Fruit fly (Drosophila melanogaster) whole organism, embryonic: Measurements from ENCODE around the gene sad.

ENCODE experiments used
- Blimp-1 ChIP-seq: fragments of 200-800 bp; sonication (Bioruptor generic); optimal IDR thresholded peaks from 3 replicates; lab custom pipeline; 2018; ENCODE audit warnings: missing biosample characterization, missing genetic modification characterization, mild to moderate bottlenecking, moderate library complexity, missing genetic modification reagents
- CG10654 ChIP-seq: fragments of 200-800 bp; sonication (Bioruptor generic); optimal IDR thresholded peaks from 2 replicates; lab custom pipeline; 2016; ENCODE audit warnings: missing biosample characterization, missing genetic modification characterization
- CG12659 ChIP-seq: fragments of 200-800 bp; sonication (Bioruptor generic); optimal IDR thresholded peaks from 3 replicates; lab custom pipeline; 2017; ENCODE audit warnings: mild to moderate bottlenecking, missing biosample characterization, missing genetic modification reagents, missing genetic modification characterization
- CG13123 ChIP-seq: fragments of 200-800 bp; sonication (Bioruptor generic); optimal IDR thresholded peaks from 2 replicates; lab custom pipeline; 2016; ENCODE audit warnings: missing biosample characterization, missing genetic modification characterization
- CG13624 ChIP-seq: fragments of 200-800 bp; sonication (Bioruptor generic); optimal IDR thresholded peaks from 2 replicates; lab custom pipeline; 2016; ENCODE audit warnings: missing biosample characterization, missing genetic modification characterization
- CG13775 ChIP-seq: fragments of 200-800 bp; sonication (Bioruptor generic); optimal IDR thresholded peaks from 3 replicates; lab custom pipeline; 2017; ENCODE audit warnings: missing biosample characterization, mild to moderate bottlenecking, missing genetic modification characterization
- CG15011 ChIP-seq: fragments of 200-800 bp; sonication (Bioruptor generic); optimal IDR thresholded peaks from 3 replicates; lab custom pipeline; 2018; ENCODE audit warnings: missing biosample characterization, mild to moderate bottlenecking, missing genetic modification characterization
- CG17802 ChIP-seq: fragments of 200-800 bp; sonication (Bioruptor generic); optimal IDR thresholded peaks from 2 replicates; lab custom pipeline; 2018; ENCODE audit warnings: missing biosample characterization, mild to moderate bottlenecking, missing genetic modification characterization, moderate library complexity
- CG1832 ChIP-seq: fragments of 200-800 bp; sonication (Bioruptor generic); optimal IDR thresholded peaks from 2 replicates; lab custom pipeline; 2017; ENCODE audit warnings: missing biosample characterization, mild to moderate bottlenecking, missing genetic modification characterization, inconsistent platforms
- CG2129 ChIP-seq: fragments of 200-800 bp; sonication (Bioruptor generic); IDR thresholded peaks from 2 replicates; pipeline ENCODE4 v1.3.6; 2022; ENCODE audit warnings: missing biosample characterization, missing genetic modification characterization; ENCODE audit not compliant: partially characterized antibody
- CG6791 ChIP-seq: fragments of 200-800 bp; sonication (Bioruptor generic); IDR thresholded peaks from 3 replicates; pipeline ENCODE4 v1.3.6; 2022; ENCODE audit warnings: missing biosample characterization, missing genetic modification characterization; ENCODE audit not compliant: partially characterized antibody
- CG7963 ChIP-seq: fragments of 200-800 bp; sonication (Bioruptor generic); IDR thresholded peaks from 3 replicates; pipeline ENCODE4 v1.3.6; 2022; ENCODE audit warnings: missing biosample characterization, missing genetic modification characterization; ENCODE audit not compliant: partially characterized antibody
- CG8388 ChIP-seq: fragments of 200-800 bp; sonication (Bioruptor generic); optimal IDR thresholded peaks from 2 replicates; lab custom pipeline; 2019; ENCODE audit warnings: missing biosample characterization, mild to moderate bottlenecking, missing genetic modification characterization, moderate library complexity
- Deaf1 ChIP-seq: fragments of 200-800 bp; optimal IDR thresholded peaks from 3 replicates; lab custom pipeline; 2019; ENCODE audit warnings: missing biosample characterization, mild to moderate bottlenecking, missing genetic modification characterization, moderate library complexity
- Drgx ChIP-seq: fragments of 200-800 bp; sonication (Bioruptor generic); IDR thresholded peaks from 2 replicates; pipeline ENCODE4 v1.3.6; 2022; ENCODE audit warnings: missing biosample characterization, missing genetic modification characterization
- E2f1 ChIP-seq: fragments of 200-800 bp; sonication (Bioruptor generic); IDR thresholded peaks from 2 replicates; pipeline ENCODE4 v1.3.6; 2022; ENCODE audit warnings: missing biosample characterization, missing genetic modification characterization
- E2f2 ChIP-seq: fragments of 200-800 bp; sonication (Bioruptor generic); IDR thresholded peaks from 2 replicates; pipeline ENCODE4 v1.3.6; 2022; ENCODE audit warnings: missing biosample characterization, missing genetic modification characterization
- Ets65A ChIP-seq: fragments of 200-800 bp; sonication (Bioruptor generic); peaks from one replicate; lab custom pipeline; 2016; ENCODE audit warnings: missing biosample characterization, missing genetic modification characterization
- Gug ChIP-seq: fragments of 200-800 bp; sonication (Bioruptor generic); IDR thresholded peaks from 4 replicates; pipeline ENCODE4 v1.3.6; 2022; ENCODE audit warnings: missing biosample characterization, missing genetic modification characterization
- H2.0 ChIP-seq: fragments of 200-800 bp; sonication (Bioruptor generic); IDR thresholded peaks from 2 replicates; pipeline ENCODE4 v1.3.6; 2022; ENCODE audit warnings: missing biosample characterization, missing genetic modification characterization
- HLHmδ ChIP-seq: fragments of 200-800 bp; sonication (Bioruptor generic); optimal IDR thresholded peaks from 2 replicates; lab custom pipeline; 2018; ENCODE audit warnings: missing biosample characterization, mild to moderate bottlenecking, missing genetic modification characterization, moderate library complexity
- HmgD ChIP-seq: fragments of 200-800 bp; sonication (Bioruptor generic); optimal IDR thresholded peaks from 3 replicates; lab custom pipeline; 2016; ENCODE audit warnings: missing biosample characterization, missing genetic modification characterization
- Jarid2 ChIP-seq: fragments of 200-800 bp; sonication (Bioruptor generic); optimal IDR thresholded peaks from 3 replicates; lab custom pipeline; 2017; ENCODE audit warnings: mild to moderate bottlenecking, missing biosample characterization, missing genetic modification reagents, missing genetic modification characterization
- Meics ChIP-seq: fragments of 200-800 bp; sonication (Bioruptor generic); optimal IDR thresholded peaks from 2 replicates; lab custom pipeline; 2017; ENCODE audit warnings: missing biosample characterization, mild to moderate bottlenecking, missing genetic modification characterization
- Mes4 ChIP-seq: fragments of 200-800 bp; sonication (Bioruptor generic); optimal IDR thresholded peaks from 2 replicates; lab custom pipeline; 2016; ENCODE audit warnings: missing biosample characterization, missing genetic modification characterization
- Mrtf ChIP-seq: fragments of 200-800 bp; sonication (Bioruptor generic); IDR thresholded peaks from 3 replicates; pipeline ENCODE4 v1.3.6; 2022; ENCODE audit warnings: missing biosample characterization, missing genetic modification characterization
- Myb ChIP-seq: fragments of 200-800 bp; sonication (Bioruptor generic); optimal IDR thresholded peaks from 2 replicates; lab custom pipeline; 2016; ENCODE audit warnings: missing biosample characterization, missing genetic modification characterization
- Poxn ChIP-seq: fragments of 200-800 bp; sonication (Bioruptor generic); IDR thresholded peaks from 2 replicates; pipeline ENCODE4 v1.3.6; 2022; ENCODE audit warnings: missing biosample characterization, missing genetic modification characterization
- Rfx ChIP-seq: fragments of 200-800 bp; sonication (Bioruptor generic); IDR thresholded peaks from 2 replicates; pipeline ENCODE4 v1.3.6; 2022; ENCODE audit warnings: missing biosample characterization, missing genetic modification characterization
- Sry-δ ChIP-seq: fragments of 200-800 bp; sonication (Bioruptor generic); optimal IDR thresholded peaks from 2 replicates; lab custom pipeline; 2016; ENCODE audit warnings: missing biosample characterization, missing genetic modification characterization
- Tbp ChIP-seq: fragments of >200 bp; optimal IDR thresholded peaks from 2 replicates; lab custom pipeline; 2018; ENCODE audit warnings: missing biosample characterization, missing genetic modification characterization
- abd-A ChIP-seq: fragments of 200-800 bp; sonication (Bioruptor generic); optimal IDR thresholded peaks from 3 replicates; lab custom pipeline; 2019; ENCODE audit warnings: missing biosample characterization, mild to moderate bottlenecking, missing genetic modification characterization, moderate library complexity
- ase ChIP-seq: fragments of 200-800 bp; sonication (Bioruptor generic); IDR thresholded peaks from 3 replicates; pipeline ENCODE4 v1.3.6; 2022; ENCODE audit warnings: missing biosample characterization, missing genetic modification characterization
- br ChIP-seq: fragments of >200 bp; optimal IDR thresholded peaks from 2 replicates; lab custom pipeline; 2017
- bsh ChIP-seq, 2 experiments: fragments of 200-800 bp; sonication (Bioruptor generic); optimal IDR thresholded peaks; 2 replicates each; lab custom pipeline; 2017 to 2018; ENCODE audit warnings: mild to moderate bottlenecking in 2 of 2, missing biosample characterization in 2 of 2, missing genetic modification characterization in 2 of 2, moderate library complexity in 1 of 2
- danr ChIP-seq: fragments of 200-800 bp; sonication (Bioruptor generic); IDR thresholded peaks from 2 replicates; pipeline ENCODE4 v1.3.6; 2022; ENCODE audit warnings: missing biosample characterization, missing genetic modification characterization
- jing ChIP-seq: fragments of 200-800 bp; sonication (Bioruptor generic); optimal IDR thresholded peaks from 2 replicates; lab custom pipeline; 2018; ENCODE audit warnings: missing biosample characterization, mild to moderate bottlenecking, missing genetic modification characterization
- jumu ChIP-seq: fragments of 200-800 bp; sonication (Bioruptor generic); optimal IDR thresholded peaks from 3 replicates; lab custom pipeline; 2016; ENCODE audit warnings: missing biosample characterization, missing genetic modification characterization
- luna ChIP-seq: fragments of 200-800 bp; sonication (Bioruptor generic); optimal IDR thresholded peaks from 2 replicates; lab custom pipeline; 2016; ENCODE audit warnings: missing biosample characterization, missing genetic modification characterization
- mirr ChIP-seq: fragments of 200-800 bp; sonication (Bioruptor generic); optimal IDR thresholded peaks from 3 replicates; lab custom pipeline; 2018; ENCODE audit warnings: missing biosample characterization, mild to moderate bottlenecking, missing genetic modification characterization
- nerfin-1 ChIP-seq: fragments of 200-800 bp; sonication (Bioruptor generic); optimal IDR thresholded peaks from 3 replicates; lab custom pipeline; 2019; ENCODE audit warnings: missing biosample characterization, mild to moderate bottlenecking, missing genetic modification characterization, moderate library complexity
- nom ChIP-seq: fragments of 200-800 bp; sonication (Bioruptor generic); optimal IDR thresholded peaks from 2 replicates; lab custom pipeline; 2017; ENCODE audit warnings: missing biosample characterization, missing genetic modification characterization, mild to moderate bottlenecking, moderate library complexity, missing genetic modification reagents
- odd ChIP-seq: fragments of 200-800 bp; sonication (Bioruptor generic); optimal IDR thresholded peaks from 2 replicates; lab custom pipeline; 2017; ENCODE audit warnings: missing biosample characterization, mild to moderate bottlenecking, missing genetic modification characterization
- pnt ChIP-seq: fragments of 200-800 bp; sonication (Bioruptor generic); optimal IDR thresholded peaks from 3 replicates; lab custom pipeline; 2016; ENCODE audit warnings: missing biosample characterization, missing genetic modification characterization
- sqz ChIP-seq: fragments of 200-800 bp; sonication (Bioruptor generic); optimal IDR thresholded peaks from 3 replicates; lab custom pipeline; 2018; ENCODE audit warnings: missing biosample characterization, mild to moderate bottlenecking, missing genetic modification characterization
- wek ChIP-seq: fragments of 200-800 bp; sonication (Bioruptor generic); optimal IDR thresholded peaks from 3 replicates; lab custom pipeline; 2018; ENCODE audit warnings: missing biosample characterization, mild to moderate bottlenecking, missing genetic modification characterization, moderate library complexity
- yki ChIP-seq: fragments of >200 bp; optimal IDR thresholded peaks from 3 replicates; lab custom pipeline; 2018

Gene sad

dm6 chr3R:11855156-11855555, 21.9 kb upstream of the sad start (continued):
- TF ChIP-seq Mrtf (GFP tag; lab: Robert Waterston, UW): no peak
- no peak for TF ChIP-seq mirr
- TF ChIP-seq CG13775 (GFP tag; lab: Kevin White, UChicago): no peak
- no peak for TF ChIP-seq HmgD
- TF ChIP-seq HLHmδ (GFP tag; lab: Kevin White, UChicago): no peak
- TF ChIP-seq Tbp (GFP tag; lab: Kevin White, UChicago): no peak
- TF ChIP-seq CG7963: no peak
- no peak for TF ChIP-seq abd-A (tag; lab: Kevin White, UChicago)
- TF ChIP-seq Jarid2 (GFP tag; lab: Kevin White, UChicago): no peak
- TF ChIP-seq danr (GFP tag; lab: Robert Waterston, UW): no peak
- no peak for TF ChIP-seq sqz
- TF ChIP-seq br: no peak
- no peak for TF ChIP-seq wek
- TF ChIP-seq CG13624 (GFP tag; lab: Kevin White, UChicago): no peak
- TF ChIP-seq CG15011 (GFP tag; lab: Kevin White, UChicago): no peak
- TF ChIP-seq pnt (GFP tag; lab: Kevin White, UChicago): no peak
- peak; percentile 17 for TF ChIP-seq CG8388 (GFP tag; lab: Kevin White, UChicago)
- TF ChIP-seq nerfin-1 (tag; lab: Kevin White, UChicago): no peak
- no peak for TF ChIP-seq luna (GFP tag; lab: Kevin White, UChicago)
- TF ChIP-seq Myb (GFP tag; lab: Kevin White, UChicago): no peak
- no peak for TF ChIP-seq CG17802 (tag; lab: Kevin White, UChicago)
- no peak for TF ChIP-seq jumu (GFP tag; lab: Kevin White, UChicago)
- no peak for TF ChIP-seq Ets65A
- TF ChIP-seq Poxn: no peak
- no peak for TF ChIP-seq jing

dm6 chr3R:11856295-11856694, 20.7 kb upstream of the sad start:
- no peak for TF ChIP-seq Sry-δ
- TF ChIP-seq Rfx (GFP tag; lab: Robert Waterston, UW): 0 out of 2 replicates have a peak, but pooled peaks have one; percentile 24
- TF ChIP-seq abd-A (tag; lab: Kevin White, UChicago): peak; percentile 19
- TF ChIP-seq Blimp-1: peak; percentile 69
- TF ChIP-seq Deaf1 (tag; lab: Kevin White, UChicago): peak; percentile 39
- no peak for TF ChIP-seq E2f2 (GFP tag; lab: Robert Waterston, UW)
- no peak for TF ChIP-seq CG6791 (GFP tag; lab: Robert Waterston, UW)
- TF ChIP-seq Mrtf (GFP tag; lab: Robert Waterston, UW): no peak
- peak; percentile 28 for TF ChIP-seq CG1832 (GFP tag; lab: Kevin White, UChicago)

- TF ChIP-seq Gug (GFP tag; lab: Robert Waterston, UW) (no peak), H2.0 (GFP tag; lab: Robert Waterston, UW) (no peak), yki (no peak), Mes4 (no peak), bsh (GFP tag; optimal IDR thresholded peaks at IDR 0.05; lab: Kevin White, UChicago) (peak in 1 of 2 experiments; percentile 38), odd (GFP tag; lab: Kevin White, UChicago) (no peak), CG13123 (GFP tag; lab: Kevin White, UChicago) (no peak), CG2129 (GFP tag; lab: Robert Waterston, UW) (no peak), CG7963 (no peak), Meics (GFP tag; lab: Kevin White, UChicago) (no peak), E2f1 (0 out of 2 replicates have a peak, but pooled peaks have one; percentile 15), Drgx (GFP tag; lab: Robert Waterston, UW) (0 out of 2 replicates have a peak, but pooled peaks have one; percentile 26), Rfx (GFP tag; lab: Robert Waterston, UW) (no peak), ase (GFP tag; lab: Robert Waterston, UW) (no peak), nom (GFP tag; lab: Kevin White, UChicago) (peak; percentile 83), CG10654 (GFP tag; lab: Kevin White, UChicago) (no peak), CG12659 (GFP tag; lab: Kevin White, UChicago) (no peak)
These were observed 17.9 kb upstream of the sad start for dm6 chr3R:11859103-11859502.
